Worm (Caenorhabditis elegans) whole organism, L1 larva: ENCODE measurements around the gene ZK697.14.

ENCODE experiments used
- blmp-1 ChIP-seq: fragments of 150-350 bp; optimal IDR thresholded peaks from 2 replicates; lab custom pipeline; 2014; ENCODE audit warnings: missing biosample characterization, missing genetic modification characterization
- ceh-8 ChIP-seq: fragments of 200-800 bp; sonication (Bioruptor generic); optimal IDR thresholded peaks from 2 replicates; lab custom pipeline; 2018; ENCODE audit warnings: mild to moderate bottlenecking, missing genetic modification characterization, moderate library complexity, missing compliant biosample characterization
- dpl-1 ChIP-seq, 3 experiments: fragments of 150-350 bp in 2 of 3; sonication (generic microtip) in 1 of 3; optimal IDR thresholded peaks; 2 replicates each; lab custom pipeline; 2014 to 2017; ENCODE audit warnings: missing biosample characterization in 3 of 3, missing genetic modification characterization in 3 of 3, missing genetic modification reagents in 3 of 3
- efl-1 ChIP-seq, 4 experiments: fragments of 150-350 bp; optimal IDR thresholded peaks in 3 of 4; peaks in 1 of 4; 1 replicate in 1 of 4; 2 replicates in 3 of 4; lab custom pipeline; 2014; ENCODE audit warnings: missing biosample characterization in 2 of 4, missing genetic modification characterization in 2 of 4, missing genetic modification reagents in 2 of 4
- egl-27 ChIP-seq, 2 experiments: fragments of 150-350 bp in 1 of 2; sonication (generic microtip); optimal IDR thresholded peaks; 3 replicates each; lab custom pipeline; 2017 to 2018; ENCODE audit warnings: missing biosample characterization in 2 of 2, missing genetic modification characterization in 2 of 2, missing genetic modification reagents in 2 of 2
- elt-3 ChIP-seq, 6 experiments: fragments of 150-350 bp in 1 of 6; sonication (generic microtip); optimal IDR thresholded peaks; 2 replicates each; lab custom pipeline; 2017 to 2018; ENCODE audit warnings: missing biosample characterization in 6 of 6, missing genetic modification characterization in 6 of 6, inconsistent platforms in 1 of 6
- lin-15B ChIP-seq: fragments of 150-350 bp; sonication (generic microtip); optimal IDR thresholded peaks from 3 replicates; lab custom pipeline; 2014; ENCODE audit warnings: missing biosample characterization, missing genetic modification characterization
- lir-3 ChIP-seq: sonication (generic microtip); optimal IDR thresholded peaks from 2 replicates; lab custom pipeline; 2016; ENCODE audit warnings: mild to moderate bottlenecking, missing genetic modification characterization, moderate library complexity, missing compliant biosample characterization; ENCODE audit not compliant: poor library complexity
- mdl-1 ChIP-seq, 2 experiments: fragments of 150-350 bp; optimal IDR thresholded peaks; 2 replicates each; lab custom pipeline; 2014 to 2017; ENCODE audit warnings: missing biosample characterization in 2 of 2, missing genetic modification characterization in 2 of 2, inconsistent platforms in 1 of 2
- nhr-237 ChIP-seq: fragments of 150-350 bp; optimal IDR thresholded peaks from 2 replicates; lab custom pipeline; 2014; ENCODE audit warnings: missing biosample characterization, missing genetic modification characterization
- nhr-28 ChIP-seq: fragments of 150-350 bp; optimal IDR thresholded peaks from 2 replicates; lab custom pipeline; 2014; ENCODE audit warnings: missing biosample characterization, missing genetic modification characterization
- nhr-76 ChIP-seq: sonication (generic microtip); optimal IDR thresholded peaks from 2 replicates; lab custom pipeline; 2017; ENCODE audit warnings: missing biosample characterization, missing genetic modification characterization
- pqm-1 ChIP-seq: sonication (generic microtip); optimal IDR thresholded peaks from 3 replicates; lab custom pipeline; 2017; ENCODE audit warnings: missing biosample characterization, missing genetic modification characterization
- sptf-1 ChIP-seq: fragments of 150-350 bp; optimal IDR thresholded peaks from 2 replicates; lab custom pipeline; 2014; ENCODE audit warnings: missing biosample characterization, missing genetic modification characterization

DNA sequence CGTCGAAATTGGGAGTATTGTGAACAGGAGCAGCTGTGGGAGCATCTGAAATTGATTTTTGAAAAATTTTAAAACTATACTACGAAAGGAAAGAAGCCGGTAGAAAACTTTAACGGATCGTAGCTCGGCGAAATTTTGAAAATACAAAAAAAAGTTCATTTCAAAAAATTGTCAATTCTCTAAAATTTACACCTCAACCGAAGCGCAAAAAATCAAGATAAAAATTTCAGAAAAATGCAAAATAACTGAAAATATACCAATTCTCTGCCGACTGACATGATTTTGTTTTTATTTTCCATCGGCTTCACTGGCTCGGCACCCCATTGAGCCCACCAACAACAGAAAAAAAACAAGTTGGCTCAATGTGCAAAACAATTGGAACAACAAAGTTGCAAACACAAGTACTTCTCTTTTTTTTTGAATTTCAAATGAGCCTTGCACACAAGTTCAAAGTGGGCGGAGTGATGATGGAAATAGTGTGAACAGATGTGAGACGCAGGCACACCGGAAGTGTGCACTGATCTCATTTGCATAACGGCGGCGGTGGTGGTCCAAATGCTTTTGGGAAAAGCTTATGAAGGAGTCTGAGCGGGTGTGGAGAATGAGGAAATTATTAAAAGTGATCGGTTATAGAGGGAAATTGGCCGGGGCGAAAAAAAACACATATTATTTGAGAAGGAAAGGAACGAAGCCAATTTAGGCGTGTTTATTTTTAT lies 19.5 kb upstream of the ZK697.14 start, which contains the start of gene F36H9.7:
- TF ChIP-seq nhr-237 (tag; lab: Kevin White, UChicago) (no peak), lir-3 (tag; lab: Kevin White, UChicago) (no peak), egl-27 (tag; optimal IDR thresholded peaks at IDR 0.05; lab: Kevin White, UChicago) (no peak), efl-1 (optimal IDR thresholded peaks at IDR 0.05; lab: Kevin White, UChicago) (no peak), efl-1 (GFP tag; optimal IDR thresholded peaks at IDR 0.05 in 1 of 2; lab: Kevin White, UChicago) (no peak), pqm-1 (tag; lab: Kevin White, UChicago) (no peak), blmp-1 (tag; lab: Kevin White, UChicago) (no peak), ceh-8 (GFP tag; lab: Kevin White, UChicago) (no peak), lin-15B (tag; lab: Kevin White, UChicago) (no peak), nhr-28 (tag; lab: Kevin White, UChicago) (no peak), elt-3 (tag; optimal IDR thresholded peaks at IDR 0.05; lab: Kevin White, UChicago) (no peak), nhr-76 (tag; lab: Kevin White, UChicago) (no peak), mdl-1 (tag; optimal IDR thresholded peaks at IDR 0.05; lab: Kevin White, UChicago) (no peak), sptf-1 (no peak), dpl-1 (GFP tag; optimal IDR thresholded peaks at IDR 0.05; lab: Kevin White, UChicago) (no peak)
